Worm (Caenorhabditis elegans): Measurements from ENCODE around the gene F41F3.1.

The F41F3.1 gene

DNA sequence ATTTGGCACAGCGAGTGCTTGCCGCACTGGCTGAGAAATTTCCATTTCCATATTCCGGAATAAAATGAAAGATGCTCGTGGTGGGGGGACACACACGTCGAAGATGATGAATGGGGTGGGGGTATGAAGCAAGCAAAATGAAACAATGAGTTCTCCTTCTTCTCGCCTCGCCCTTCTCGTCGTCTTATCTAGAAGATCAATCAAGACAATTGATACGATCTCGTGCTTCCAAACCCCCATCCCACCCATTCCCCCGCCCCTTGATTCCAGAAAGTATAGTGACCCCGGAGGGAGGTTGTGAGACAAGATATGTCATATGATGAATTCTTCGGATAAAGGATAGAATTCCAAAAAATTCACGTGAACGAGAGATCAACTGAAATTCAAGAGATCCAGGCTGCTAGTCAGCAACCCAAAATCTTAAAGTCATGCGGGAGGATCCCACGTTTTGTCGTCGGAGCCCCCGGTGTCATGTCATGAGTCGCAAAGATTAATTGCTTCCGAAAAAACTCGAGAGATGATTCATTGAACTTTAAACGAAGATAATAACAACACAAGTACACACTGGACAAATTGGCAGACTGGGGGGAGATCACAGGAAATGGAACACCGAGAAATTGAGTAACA lies 40.2 kb downstream of the F41F3.1 start:
- no peak for TF ChIP-seq T22C8.4 (GFP tag; IDR thresholded peaks at IDR 0.05)
- no peak for TF ChIP-seq tab-1 (GFP tag; IDR thresholded peaks at IDR 0.05)
- no peak for TF ChIP-seq ztf-23 (GFP tag; IDR thresholded peaks at IDR 0.05)
- TF ChIP-seq flt-1 (GFP tag; IDR thresholded peaks at IDR 0.05), result no peak
- no peak for TF ChIP-seq cog-1 (tag; optimal IDR thresholded peaks at IDR 0.05)
- TF ChIP-seq klf-2 (GFP tag; conservative IDR thresholded peaks at IDR 0.05), result no peak
- no peak for TF ChIP-seq ref-1 (GFP tag; conservative IDR thresholded peaks at IDR 0.05)
- TF ChIP-seq ztf-29 (GFP tag; IDR thresholded peaks at IDR 0.05), result no peak
- TF ChIP-seq med-1 (GFP tag; optimal IDR thresholded peaks at IDR 0.05; ENCODE audit: insufficient read depth), result no peak

DNA sequence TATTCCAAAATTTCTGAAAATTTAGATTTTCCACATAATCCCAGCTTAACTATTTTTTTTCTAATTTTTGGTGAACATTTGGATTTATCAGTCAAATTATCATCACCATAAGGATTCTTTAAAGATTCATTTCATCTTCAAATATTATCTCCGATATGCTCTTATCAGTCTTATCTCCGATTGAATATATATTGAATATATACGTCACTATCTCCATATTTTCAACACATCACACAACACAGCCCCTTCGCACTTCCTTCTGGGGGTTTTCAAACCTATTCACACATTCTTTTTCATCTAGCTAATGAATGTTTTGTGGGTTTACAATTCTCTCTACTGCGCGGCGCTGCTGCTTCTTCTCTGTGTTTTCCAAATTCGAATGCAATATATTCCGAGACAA lies 44.3 kb downstream of the F41F3.1 start:
- TF ChIP-seq tab-1 (GFP tag; IDR thresholded peaks at IDR 0.05), result no peak
- no peak for TF ChIP-seq flt-1 (GFP tag; IDR thresholded peaks at IDR 0.05)
- TF ChIP-seq med-1 (GFP tag; optimal IDR thresholded peaks at IDR 0.05; ENCODE audit: insufficient read depth), result no peak
- TF ChIP-seq ztf-29 (GFP tag; IDR thresholded peaks at IDR 0.05), result no peak
- TF ChIP-seq ztf-23 (GFP tag; IDR thresholded peaks at IDR 0.05), result no peak
- no peak for TF ChIP-seq klf-2 (GFP tag; conservative IDR thresholded peaks at IDR 0.05)
- TF ChIP-seq ref-1 (GFP tag; conservative IDR thresholded peaks at IDR 0.05), result no peak
- TF ChIP-seq cog-1 (tag; optimal IDR thresholded peaks at IDR 0.05), result no peak
- TF ChIP-seq T22C8.4 (GFP tag; IDR thresholded peaks at IDR 0.05), result no peak

DNA sequence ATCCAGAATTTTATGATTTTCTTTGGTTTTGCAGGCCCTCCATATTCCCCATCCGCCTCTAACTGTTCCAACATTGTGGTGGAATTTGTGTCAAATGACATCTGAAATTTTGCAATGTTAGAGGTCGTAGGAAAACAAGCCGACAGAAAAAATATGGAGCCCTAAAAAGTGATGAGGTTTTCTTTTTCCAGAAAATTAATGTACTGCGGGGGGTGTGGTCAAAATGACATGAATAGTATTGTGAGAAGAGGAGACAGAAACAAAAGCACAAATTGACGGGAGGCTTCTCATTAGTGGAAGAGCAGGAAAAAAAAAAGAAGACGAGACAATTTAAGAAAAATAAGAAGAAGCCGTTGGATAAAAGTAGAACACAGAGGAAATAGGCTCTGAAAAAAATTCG lies 45.8 kb downstream of the F41F3.1 start, which contains the start of gene ZC266.1:
TSS of gene ZC266.1 (minus strand) at position 101 of the 400 bp plus-strand sequence.
- TF ChIP-seq flt-1 (GFP tag; IDR thresholded peaks at IDR 0.05) (no peak), ref-1 (GFP tag; conservative IDR thresholded peaks at IDR 0.05) (no peak), klf-2 (GFP tag; conservative IDR thresholded peaks at IDR 0.05) (no peak), tab-1 (GFP tag; IDR thresholded peaks at IDR 0.05) (no peak), T22C8.4 (GFP tag; IDR thresholded peaks at IDR 0.05) (no peak), cog-1 (tag; optimal IDR thresholded peaks at IDR 0.05) (no peak), ztf-29 (GFP tag; IDR thresholded peaks at IDR 0.05) (no peak), ztf-23 (GFP tag; IDR thresholded peaks at IDR 0.05) (no peak), med-1 (GFP tag; optimal IDR thresholded peaks at IDR 0.05; ENCODE audit: insufficient read depth) (no peak)
